Fruit fly (Drosophila melanogaster) whole organism, wandering third instar larva: ENCODE measurements around the gene CG2533.

ENCODE experiments used
- Abd-B ChIP-seq: fragments of >200 bp; optimal IDR thresholded peaks from 2 replicates; lab custom pipeline; 2017; ENCODE audit warnings: missing biosample characterization, missing genetic modification characterization
- CG32264 ChIP-seq: fragments of 200-800 bp; sonication (Bioruptor generic); optimal IDR thresholded peaks from 2 replicates; lab custom pipeline; 2016; ENCODE audit warnings: missing biosample characterization, missing genetic modification characterization
- Dfd ChIP-seq: fragments of >200 bp; optimal IDR thresholded peaks from 2 replicates; lab custom pipeline; 2017; ENCODE audit warnings: missing biosample characterization, missing genetic modification characterization
- HLH106 ChIP-seq: fragments of 200-800 bp; optimal IDR thresholded peaks from 3 replicates; lab custom pipeline; 2019; ENCODE audit warnings: missing biosample characterization, mild to moderate bottlenecking, missing genetic modification characterization, moderate library complexity
- Hnf4 ChIP-seq: fragments of 200-800 bp; sonication (Bioruptor generic); optimal IDR thresholded peaks from 2 replicates; lab custom pipeline; 2016; ENCODE audit warnings: missing biosample characterization, mild to moderate bottlenecking, missing genetic modification characterization
- Rel ChIP-seq, 2 experiments: fragments of 200-800 bp; sonication (Bioruptor generic) in 1 of 2; optimal IDR thresholded peaks; 2 replicates in 1 of 2; 3 replicates in 1 of 2; lab custom pipeline; 2016 to 2019; ENCODE audit warnings: mild to moderate bottlenecking in 2 of 2, missing biosample characterization in 2 of 2, missing genetic modification characterization in 2 of 2, moderate library complexity in 1 of 2
- Vsx2 ChIP-seq: fragments of 200-300, 225-300 bp; sonication (Bioruptor generic); optimal IDR thresholded peaks from 2 replicates; lab custom pipeline; 2018; ENCODE audit warnings: missing biosample characterization, missing genetic modification characterization; ENCODE audit not compliant: partially characterized antibody
- brk ChIP-seq: fragments of 200-800 bp; sonication (Bioruptor generic); optimal IDR thresholded peaks from 2 replicates; lab custom pipeline; 2016; ENCODE audit warnings: missing biosample characterization, mild to moderate bottlenecking, missing genetic modification characterization
- dsf ChIP-seq: sonication (Bioruptor generic); optimal IDR thresholded peaks from 2 replicates; lab custom pipeline; 2016; ENCODE audit warnings: missing biosample characterization, missing genetic modification characterization, borderline replicate concordance
- h ChIP-seq: fragments of 200-800 bp; sonication (Bioruptor generic); optimal IDR thresholded peaks from 3 replicates; lab custom pipeline; 2016; ENCODE audit warnings: missing biosample characterization, mild to moderate bottlenecking, missing genetic modification characterization
- lola ChIP-seq: fragments of >200 bp; optimal IDR thresholded peaks from 2 replicates; lab custom pipeline; 2017; ENCODE audit warnings: missing biosample characterization, missing genetic modification characterization
- psq ChIP-seq: fragments of 200-800 bp; sonication (Bioruptor generic); optimal IDR thresholded peaks from 3 replicates; lab custom pipeline; 2017; ENCODE audit warnings: missing biosample characterization, mild to moderate bottlenecking, missing genetic modification characterization, moderate library complexity

DNA sequence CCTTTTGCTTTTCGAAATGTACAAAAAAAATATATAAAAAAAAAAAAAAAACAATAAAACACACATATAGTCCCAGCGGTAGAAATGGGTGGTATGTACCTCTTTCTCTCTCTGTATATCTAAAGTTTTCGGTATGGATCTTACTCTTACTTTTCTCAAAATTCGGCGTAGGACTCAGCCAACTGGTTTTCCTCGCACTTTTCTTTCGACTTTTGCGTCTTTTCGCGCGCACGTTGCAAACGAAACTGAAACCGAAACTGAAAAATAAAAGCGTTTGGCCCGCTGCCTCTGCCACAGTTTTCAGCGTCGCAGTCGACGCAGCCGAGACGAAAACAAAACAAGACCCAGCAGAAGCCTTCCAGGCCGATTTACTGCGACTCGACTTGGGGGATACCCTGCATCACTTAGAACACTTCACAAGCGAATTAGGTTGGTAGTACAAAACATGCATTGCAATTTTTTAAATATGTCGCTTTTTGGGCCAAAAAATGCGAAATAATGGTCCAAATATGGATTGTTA is 45.5 kb downstream of the CG2533 start, which contains the start of gene CG1572:
- TF ChIP-seq brk (no peak), lola (GFP tag; lab: Kevin White, UChicago) (no peak), Vsx2 (GFP tag; lab: Kevin White, UChicago) (no peak), Hnf4 (GFP tag; lab: Kevin White, UChicago) (peak; percentile 19), psq (GFP tag; lab: Kevin White, UChicago) (peak; percentile 11), HLH106 (tag; lab: Kevin White, UChicago) (no peak), h (peak; percentile 49), dsf (GFP tag; lab: Kevin White, UChicago) (no peak), Rel (GFP tag; optimal IDR thresholded peaks at IDR 0.05; lab: Kevin White, UChicago) (no peak), Rel (tag; optimal IDR thresholded peaks at IDR 0.05; lab: Kevin White, UChicago) (peak; percentile 37), Abd-B (no peak), Dfd (GFP tag; lab: Kevin White, UChicago) (no peak), CG32264 (GFP tag; lab: Kevin White, UChicago) (no peak)
